Fruit fly (Drosophila melanogaster) whole organism, prepupa: ENCODE data around the gene rempA.

Source experiments
- CG10631 ChIP-seq: fragments of 200-800 bp; sonication (Bioruptor generic); optimal IDR thresholded peaks from 2 replicates; lab custom pipeline; 2016; ENCODE audit warnings: missing biosample characterization, missing genetic modification characterization
- CG10669 ChIP-seq: fragments of 200-800 bp; sonication (Bioruptor generic); optimal IDR thresholded peaks from 3 replicates; lab custom pipeline; 2018; ENCODE audit warnings: missing biosample characterization, mild to moderate bottlenecking, missing genetic modification characterization, moderate library complexity
- CG11762 ChIP-seq: fragments of 200-800 bp; sonication (Bioruptor generic); optimal IDR thresholded peaks from 3 replicates; lab custom pipeline; 2016; ENCODE audit warnings: missing biosample characterization, missing genetic modification characterization; ENCODE audit not compliant: insufficient read depth
- CG11902 ChIP-seq: fragments of 200-800 bp; sonication (Bioruptor generic); optimal IDR thresholded peaks from 3 replicates; lab custom pipeline; 2016; ENCODE audit warnings: missing biosample characterization, missing genetic modification characterization
- CG15336 ChIP-seq: fragments of 200-800 bp; sonication (Bioruptor generic); IDR thresholded peaks from 2 replicates; pipeline ENCODE4 v1.3.6; 2022; ENCODE audit warnings: missing biosample characterization, missing genetic modification characterization
- CG1621 ChIP-seq: fragments of 200-800 bp; sonication (Bioruptor generic); optimal IDR thresholded peaks from 3 replicates; lab custom pipeline; 2018; ENCODE audit warnings: missing biosample characterization, mild to moderate bottlenecking, missing genetic modification characterization
- CG16779 ChIP-seq: fragments of 200-800 bp; sonication (Bioruptor generic); optimal IDR thresholded peaks from 3 replicates; lab custom pipeline; 2017; ENCODE audit warnings: missing biosample characterization, mild to moderate bottlenecking, missing genetic modification characterization
- CG3032 ChIP-seq: fragments of 200-800 bp; optimal IDR thresholded peaks from 2 replicates; lab custom pipeline; 2019; ENCODE audit warnings: missing biosample characterization, mild to moderate bottlenecking, missing genetic modification characterization, moderate library complexity
- CG31627 ChIP-seq: fragments of 200-800 bp; sonication (Bioruptor generic); optimal IDR thresholded peaks from 3 replicates; lab custom pipeline; 2016; ENCODE audit warnings: missing biosample characterization, missing genetic modification characterization
- CG32006 ChIP-seq: fragments of 200-800 bp; sonication (Bioruptor generic); optimal IDR thresholded peaks from 3 replicates; lab custom pipeline; 2017; ENCODE audit warnings: missing biosample characterization, mild to moderate bottlenecking, missing genetic modification characterization
- CG34406 ChIP-seq: fragments of 200-800 bp; sonication (Bioruptor generic); optimal IDR thresholded peaks from 3 replicates; lab custom pipeline; 2016; ENCODE audit warnings: missing biosample characterization, missing genetic modification characterization
- CG3919 ChIP-seq: fragments of 200-800 bp; sonication (Bioruptor generic); optimal IDR thresholded peaks from 3 replicates; lab custom pipeline; 2016; ENCODE audit warnings: missing biosample characterization, missing genetic modification characterization
- CG4318 ChIP-seq: fragments of 200-800 bp; sonication (Bioruptor generic); optimal IDR thresholded peaks from 3 replicates; lab custom pipeline; 2017; ENCODE audit warnings: missing biosample characterization, mild to moderate bottlenecking, missing genetic modification characterization
- CG6163 ChIP-seq: fragments of 200-800 bp; sonication (Bioruptor generic); IDR thresholded peaks from 3 replicates; pipeline ENCODE4 v1.3.6; 2022; ENCODE audit warnings: missing biosample characterization, missing genetic modification characterization
- CG6808 ChIP-seq: fragments of 200-800 bp; sonication (Bioruptor generic); optimal IDR thresholded peaks from 3 replicates; lab custom pipeline; 2017; ENCODE audit warnings: missing biosample characterization, missing genetic modification characterization, mild to moderate bottlenecking, moderate library complexity, missing genetic modification reagents
- CG6854 ChIP-seq: fragments of 200-800 bp; sonication (Bioruptor generic); optimal IDR thresholded peaks from 2 replicates; lab custom pipeline; 2017; ENCODE audit warnings: missing biosample characterization, mild to moderate bottlenecking, missing genetic modification characterization
- CG7368 ChIP-seq: fragments of 200-800 bp; sonication (Bioruptor generic); optimal IDR thresholded peaks from 3 replicates; lab custom pipeline; 2016; ENCODE audit warnings: missing biosample characterization, missing genetic modification characterization
- CG8119 ChIP-seq: fragments of 200-800 bp; sonication (Bioruptor generic); IDR thresholded peaks from 3 replicates; pipeline ENCODE4 v1.3.6; 2022; ENCODE audit warnings: missing biosample characterization, missing genetic modification characterization
- CG8319 ChIP-seq: fragments of 200-800 bp; sonication (Bioruptor generic); optimal IDR thresholded peaks from 3 replicates; lab custom pipeline; 2016; ENCODE audit warnings: missing biosample characterization, missing genetic modification characterization
- CG8632 ChIP-seq: fragments of 200-800 bp; sonication (Bioruptor generic); optimal IDR thresholded peaks from 3 replicates; lab custom pipeline; 2016; ENCODE audit warnings: missing biosample characterization, missing genetic modification characterization
- CG9139 ChIP-seq: fragments of 200-800 bp; sonication (Bioruptor generic); optimal IDR thresholded peaks from 3 replicates; lab custom pipeline; 2017; ENCODE audit warnings: missing biosample characterization, mild to moderate bottlenecking, missing genetic modification characterization
- Eip75B ChIP-seq: fragments of 200-800 bp; sonication (Bioruptor generic); optimal IDR thresholded peaks from 3 replicates; lab custom pipeline; 2016; ENCODE audit warnings: missing biosample characterization, missing genetic modification characterization
- Eip78C ChIP-seq: fragments of 200-800 bp; sonication (Bioruptor generic); peaks from one replicate; lab custom pipeline; 2016; ENCODE audit warnings: missing biosample characterization, missing genetic modification characterization
- Eip93F ChIP-seq: fragments of 200-800 bp; sonication (Bioruptor generic); optimal IDR thresholded peaks from 2 replicates; lab custom pipeline; 2016; ENCODE audit warnings: missing biosample characterization, mild to moderate bottlenecking, missing genetic modification characterization
- Ets21C ChIP-seq: fragments of 200-800 bp; sonication (Bioruptor generic); optimal IDR thresholded peaks from 3 replicates; lab custom pipeline; 2016; ENCODE audit warnings: missing biosample characterization, missing genetic modification characterization
- Ets96B ChIP-seq: fragments of 200-800 bp; optimal IDR thresholded peaks from 2 replicates; lab custom pipeline; 2019; ENCODE audit warnings: missing biosample characterization, mild to moderate bottlenecking, missing genetic modification characterization, moderate library complexity
- Hr39 ChIP-seq: fragments of 200-800 bp; sonication (Bioruptor generic); optimal IDR thresholded peaks from 2 replicates; lab custom pipeline; 2016; ENCODE audit warnings: missing biosample characterization, missing genetic modification characterization
- Hr4 ChIP-seq: fragments of 200-800 bp; sonication (Bioruptor generic); optimal IDR thresholded peaks from 3 replicates; lab custom pipeline; 2016; ENCODE audit warnings: missing biosample characterization, missing genetic modification characterization
- Lpt ChIP-seq: fragments of 200-800 bp; sonication (Bioruptor generic); optimal IDR thresholded peaks from 3 replicates; lab custom pipeline; 2016; ENCODE audit warnings: missing biosample characterization, missing genetic modification characterization
- Met ChIP-seq: fragments of 200-800 bp; sonication (Bioruptor generic); optimal IDR thresholded peaks from 3 replicates; lab custom pipeline; 2016; ENCODE audit warnings: missing biosample characterization, missing genetic modification characterization
- OdsH ChIP-seq: fragments of 200-800 bp; sonication (Bioruptor generic); optimal IDR thresholded peaks from 3 replicates; lab custom pipeline; 2016; ENCODE audit warnings: missing biosample characterization, missing genetic modification characterization
- Smox ChIP-seq: fragments of 200-800 bp; sonication (Bioruptor generic); optimal IDR thresholded peaks from 3 replicates; lab custom pipeline; 2016; ENCODE audit warnings: missing biosample characterization, missing genetic modification characterization
- Sox102F ChIP-seq: fragments of 200-800 bp; sonication (Bioruptor generic); optimal IDR thresholded peaks from 2 replicates; lab custom pipeline; 2016; ENCODE audit warnings: missing biosample characterization, mild to moderate bottlenecking, missing genetic modification characterization
- Sox14 ChIP-seq: fragments of 200-800 bp; sonication (Bioruptor generic); optimal IDR thresholded peaks from 3 replicates; lab custom pipeline; 2016; ENCODE audit warnings: missing biosample characterization, missing genetic modification characterization
- Sox15 ChIP-seq: fragments of 200-800 bp; sonication (Bioruptor generic); optimal IDR thresholded peaks from 3 replicates; lab custom pipeline; 2016; ENCODE audit warnings: missing biosample characterization, missing genetic modification characterization
- achi ChIP-seq: fragments of 200-800 bp; sonication (Bioruptor generic); optimal IDR thresholded peaks from 3 replicates; lab custom pipeline; 2016; ENCODE audit warnings: missing biosample characterization, missing genetic modification characterization
- acj6 ChIP-seq: fragments of 200-800 bp; sonication (Bioruptor generic); optimal IDR thresholded peaks from 3 replicates; lab custom pipeline; 2016; ENCODE audit warnings: missing biosample characterization, missing genetic modification characterization
- dac ChIP-seq: fragments of 200-800 bp; sonication (Bioruptor generic); optimal IDR thresholded peaks from 2 replicates; lab custom pipeline; 2017; ENCODE audit warnings: missing biosample characterization, mild to moderate bottlenecking, missing genetic modification characterization
- dsx ChIP-seq: fragments of 200-800 bp; optimal IDR thresholded peaks from 3 replicates; lab custom pipeline; 2019; ENCODE audit warnings: missing biosample characterization, mild to moderate bottlenecking, missing genetic modification characterization, moderate library complexity; ENCODE audit not compliant: poor library complexity, severe bottlenecking
- fd59A ChIP-seq: fragments of 200-800 bp; sonication (Bioruptor generic); optimal IDR thresholded peaks from 2 replicates; lab custom pipeline; 2017; ENCODE audit warnings: missing biosample characterization, mild to moderate bottlenecking, missing genetic modification characterization, missing genetic modification reagents
- fd85E ChIP-seq: fragments of 200-800 bp; sonication (Bioruptor generic); optimal IDR thresholded peaks from 3 replicates; lab custom pipeline; 2016; ENCODE audit warnings: missing biosample characterization, missing genetic modification characterization
- lz ChIP-seq: fragments of 200-800 bp; sonication (Bioruptor generic); optimal IDR thresholded peaks from 3 replicates; lab custom pipeline; 2016; ENCODE audit warnings: missing biosample characterization, missing genetic modification characterization
- net ChIP-seq: fragments of 200-800 bp; sonication (Bioruptor generic); optimal IDR thresholded peaks from 3 replicates; lab custom pipeline; 2016; ENCODE audit warnings: missing biosample characterization, missing genetic modification characterization
- pdm3 ChIP-seq: fragments of 200-800 bp; sonication (Bioruptor generic); optimal IDR thresholded peaks from 3 replicates; lab custom pipeline; 2016; ENCODE audit warnings: missing biosample characterization, missing genetic modification characterization
- salr ChIP-seq, 2 experiments: fragments of 200-800 bp; sonication (Bioruptor generic); optimal IDR thresholded peaks; 3 replicates each; lab custom pipeline; 2016 to 2018; ENCODE audit warnings: missing biosample characterization in 2 of 2, missing genetic modification characterization in 2 of 2, mild to moderate bottlenecking in 1 of 2
- spab ChIP-seq: fragments of 200-800 bp; sonication (Bioruptor generic); optimal IDR thresholded peaks from 2 replicates; lab custom pipeline; 2017; ENCODE audit warnings: missing biosample characterization, mild to moderate bottlenecking, missing genetic modification characterization, missing genetic modification reagents
- svp ChIP-seq: fragments of 200-800 bp; sonication (Bioruptor generic); peaks from one replicate; lab custom pipeline; 2016; ENCODE audit warnings: missing biosample characterization, missing genetic modification characterization

The rempA gene

dm6 chr2L:521001-521827 lies 38.9 kb downstream of the rempA start:
- TF ChIP-seq Eip78C (peak; percentile 62), dsx (GFP tag; lab: Kevin White, UChicago) (peak; percentile 54), CG32006 (GFP tag; lab: Kevin White, UChicago) (no peak), CG6163 (0 out of 3 replicates have a peak, but pooled peaks have one; percentile 2), svp (GFP tag; lab: Kevin White, UChicago) (peak; percentile 78), Met (no peak)

- TF ChIP-seq Sox15 (GFP tag; lab: Kevin White, UChicago): peak; percentile 67
- peak; percentile 60 for TF ChIP-seq Hr39
- peak; percentile 54 for TF ChIP-seq CG10631 (GFP tag; lab: Kevin White, UChicago)
- peak; percentile 51 for TF ChIP-seq Hr4
- peak; percentile 43 for TF ChIP-seq lz (GFP tag; lab: Kevin White, UChicago)
- TF ChIP-seq Eip93F (GFP tag; lab: Kevin White, UChicago): no peak
- TF ChIP-seq Lpt (GFP tag; lab: Kevin White, UChicago): no peak
- peak; percentile 47 for TF ChIP-seq Ets21C (GFP tag; lab: Kevin White, UChicago)
- TF ChIP-seq CG34406 (GFP tag; lab: Kevin White, UChicago): peak; percentile 66
- 0 out of 3 replicates have a peak, but pooled peaks have one; percentile 64 for TF ChIP-seq CG6163
- no peak for TF ChIP-seq CG3032 (tag; lab: Kevin White, UChicago)
- peak; percentile 75 for TF ChIP-seq Eip75B
- peak; percentile 49 for TF ChIP-seq Sox102F
- TF ChIP-seq CG7368 (GFP tag; lab: Kevin White, UChicago): peak; percentile 45
- TF ChIP-seq CG8119 (GFP tag; lab: Robert Waterston, UW): no peak
- TF ChIP-seq spab (GFP tag; lab: Kevin White, UChicago): no peak
- peak; percentile 59 for TF ChIP-seq CG11902 (GFP tag; lab: Kevin White, UChicago)
- TF ChIP-seq CG8632: peak; percentile 68
- peak; percentile 16 for TF ChIP-seq CG8319 (GFP tag; lab: Kevin White, UChicago)
- peak; percentile 37 for TF ChIP-seq Sox14 (GFP tag; lab: Kevin White, UChicago)
- TF ChIP-seq achi: peak; percentile 68
- TF ChIP-seq Smox: peak; percentile 40
- peak in 1 of 2 experiments; percentile 25 for TF ChIP-seq salr (GFP tag; optimal IDR thresholded peaks at IDR 0.05; lab: Kevin White, UChicago)
- no peak for TF ChIP-seq dsx (GFP tag; lab: Kevin White, UChicago)
- TF ChIP-seq acj6 (GFP tag; lab: Kevin White, UChicago): peak; percentile 59
- peak; percentile 11 for TF ChIP-seq CG10669 (GFP tag; lab: Kevin White, UChicago)
- peak; percentile 33 for TF ChIP-seq CG1621 (tag; lab: Kevin White, UChicago)
- TF ChIP-seq Ets96B (tag; lab: Kevin White, UChicago): peak; percentile 61
- peak; percentile 78 for TF ChIP-seq pdm3 (GFP tag; lab: Kevin White, UChicago)
- TF ChIP-seq svp (GFP tag; lab: Kevin White, UChicago): peak; percentile 70
- peak; percentile 43 for TF ChIP-seq net
- TF ChIP-seq CG11762 (GFP tag; lab: Kevin White, UChicago): no peak
- peak; percentile 75 for TF ChIP-seq CG3919 (GFP tag; lab: Kevin White, UChicago)
- TF ChIP-seq CG9139 (GFP tag; lab: Kevin White, UChicago): no peak
- no peak for TF ChIP-seq CG4318
- TF ChIP-seq CG31627 (GFP tag; lab: Kevin White, UChicago): peak; percentile 57
- TF ChIP-seq CG16779: peak; percentile 38
- peak; percentile 25 for TF ChIP-seq fd59A
- TF ChIP-seq OdsH: peak; percentile 67
- TF ChIP-seq CG15336 (GFP tag; lab: Robert Waterston, UW): peak; percentile 53
- TF ChIP-seq CG6808 (GFP tag; lab: Kevin White, UChicago): no peak
- peak; percentile 93 for TF ChIP-seq Eip78C
- no peak for TF ChIP-seq CG6854 (GFP tag; lab: Kevin White, UChicago)
- TF ChIP-seq dac (GFP tag; lab: Kevin White, UChicago): no peak
- TF ChIP-seq fd85E (GFP tag; lab: Kevin White, UChicago): no peak
Observed at dm6 chr2L:520331-521000, 39.6 kb downstream of the rempA start.
